Fruit fly (Drosophila melanogaster) whole organism: Measurements from ENCODE around the gene CG32235.

Experiments used
- CG8478 ChIP-seq: fragments of >200 bp; optimal IDR thresholded peaks from 2 replicates; lab custom pipeline; 2018; ENCODE audit warnings: inconsistent platforms
- Dll ChIP-seq: fragments of >200 bp; optimal IDR thresholded peaks from 2 replicates; lab custom pipeline; 2017
- pan ChIP-seq: fragments of >200 bp; optimal IDR thresholded peaks from 2 replicates; lab custom pipeline; 2017
- psq ChIP-seq: fragments of >200 bp; optimal IDR thresholded peaks from 2 replicates; lab custom pipeline; 2017
- usp ChIP-seq: fragments of >200 bp; optimal IDR thresholded peaks from 2 replicates; lab custom pipeline; 2017; ENCODE audit warnings: missing biosample characterization, missing genetic modification characterization, mixed read lengths

DNA sequence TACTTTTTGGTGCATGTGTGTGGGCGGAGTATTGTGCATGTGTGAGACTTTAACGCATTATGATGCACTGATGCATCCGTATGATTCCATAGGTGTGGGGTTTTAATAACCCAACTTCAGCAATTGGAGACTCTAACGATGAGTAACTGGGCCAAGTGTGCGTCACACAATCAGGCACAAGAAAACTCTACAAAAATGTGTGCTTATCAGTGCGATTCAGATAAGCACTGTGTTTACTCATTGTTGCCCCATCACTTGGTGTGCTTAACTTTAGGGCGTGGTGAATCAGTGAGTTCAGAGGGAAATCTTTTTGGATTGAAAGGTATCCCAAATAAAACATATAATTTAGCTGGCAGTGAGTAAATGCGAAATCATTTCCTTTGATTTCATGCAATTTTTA lies 38.8 kb upstream of the CG32235 start:
- TF ChIP-seq CG8478 (lab: Kevin White, UChicago) (no peak), psq (lab: Kevin White, UChicago) (no peak), Dll (lab: Kevin White, UChicago) (no peak), pan (lab: Kevin White, UChicago) (no peak), usp (GFP tag; lab: Kevin White, UChicago) (no peak)
